Worm (Caenorhabditis elegans): Measurements from ENCODE around the gene F13E9.12.

F13E9.12 gene

ce11 chrIV:10851136-10851535 is 23.3 kb downstream of the F13E9.12 start:
- no peak for TF ChIP-seq aly-1 (tag; optimal IDR thresholded peaks at IDR 0.05)
- no peak for TF ChIP-seq sea-1 (GFP tag; conservative IDR thresholded peaks at IDR 0.05)
- no peak for TF ChIP-seq tra-4 (tag; optimal IDR thresholded peaks at IDR 0.05)
- no peak for TF ChIP-seq tbx-11 (GFP tag; IDR thresholded peaks at IDR 0.05)
- no peak for TF ChIP-seq F13C5.2 (tag; optimal IDR thresholded peaks at IDR 0.05)
- TF ChIP-seq ets-7 (tag; optimal IDR thresholded peaks at IDR 0.05): no peak
- no peak for TF ChIP-seq scrt-1 (GFP tag; IDR thresholded peaks at IDR 0.05)
- TF ChIP-seq B0310.2 (tag; optimal IDR thresholded peaks at IDR 0.05): no peak
- no peak for TF ChIP-seq hmg-4 (GFP tag; optimal IDR thresholded peaks at IDR 0.05)
- TF ChIP-seq tbx-37 (GFP tag; conservative IDR thresholded peaks at IDR 0.05): no peak
- no peak for TF ChIP-seq ceh-13 (GFP tag; optimal IDR thresholded peaks at IDR 0.05)
- no peak for TF ChIP-seq ama-1 (optimal IDR thresholded peaks at IDR 0.05)
- TF ChIP-seq hnd-1 (tag; optimal IDR thresholded peaks at IDR 0.05): no peak
- TF ChIP-seq pes-1 (GFP tag; IDR thresholded peaks at IDR 0.05): no peak

ce11 chrIV:10842705-10843364 is 31.6 kb downstream of the F13E9.12 start, which contains the start of gene T11G6.5:
Gene T11G6.5, minus strand, starts transcription at chrIV:10842755.
- TF ChIP-seq scrt-1 (GFP tag; IDR thresholded peaks at IDR 0.05) (no peak), ets-7 (tag; optimal IDR thresholded peaks at IDR 0.05) (no peak)

- TF ChIP-seq hmg-4 (GFP tag; optimal IDR thresholded peaks at IDR 0.05): no peak
- TF ChIP-seq hmbx-1 (tag; optimal IDR thresholded peaks at IDR 0.05): no peak
- TF ChIP-seq ama-1 (optimal IDR thresholded peaks at IDR 0.05): no peak
- no peak for TF ChIP-seq pes-1 (GFP tag; IDR thresholded peaks at IDR 0.05)
- no peak for TF ChIP-seq B0310.2 (tag; optimal IDR thresholded peaks at IDR 0.05)
- no peak for TF ChIP-seq ets-7 (tag; optimal IDR thresholded peaks at IDR 0.05)
Observed at ce11 chrIV:10842232-10842631, 32.2 kb downstream of the F13E9.12 start.

ce11 chrIV:10832148-10832547 is 42.3 kb downstream of the F13E9.12 start, which contains the start of gene best-15:
Gene best-15, minus strand, starts transcription at chrIV:10832248.
- no peak for TF ChIP-seq sea-1 (GFP tag; conservative IDR thresholded peaks at IDR 0.05)

ce11 chrIV:10828049-10828448 is 46.4 kb downstream of the F13E9.12 start, which contains the start of gene npax-3:
Gene npax-3, minus strand, starts transcription at chrIV:10828149.
- no peak for TF ChIP-seq tbx-11 (GFP tag; IDR thresholded peaks at IDR 0.05)
- no peak for TF ChIP-seq ets-7 (tag; optimal IDR thresholded peaks at IDR 0.05)
- no peak for TF ChIP-seq tbx-37 (GFP tag; conservative IDR thresholded peaks at IDR 0.05)
- no peak for TF ChIP-seq scrt-1 (GFP tag; IDR thresholded peaks at IDR 0.05)
- TF ChIP-seq tra-4 (tag; optimal IDR thresholded peaks at IDR 0.05): no peak
- TF ChIP-seq ama-1 (optimal IDR thresholded peaks at IDR 0.05): no peak
- TF ChIP-seq flt-1 (GFP tag; IDR thresholded peaks at IDR 0.05): no peak
- TF ChIP-seq aly-1 (tag; optimal IDR thresholded peaks at IDR 0.05): no peak
- TF ChIP-seq pes-1 (GFP tag; IDR thresholded peaks at IDR 0.05): no peak
- TF ChIP-seq ceh-13 (GFP tag; optimal IDR thresholded peaks at IDR 0.05): no peak
- TF ChIP-seq sea-1 (GFP tag; conservative IDR thresholded peaks at IDR 0.05): no peak
- no peak for TF ChIP-seq B0310.2 (tag; optimal IDR thresholded peaks at IDR 0.05)
- no peak for TF ChIP-seq hnd-1 (tag; optimal IDR thresholded peaks at IDR 0.05)
- no peak for TF ChIP-seq hmg-4 (GFP tag; optimal IDR thresholded peaks at IDR 0.05)
- TF ChIP-seq ceh-36 (tag; optimal IDR thresholded peaks at IDR 0.05): no peak

- TF ChIP-seq F13C5.2 (tag; optimal IDR thresholded peaks at IDR 0.05): no peak
- peak; percentile 65 for TF ChIP-seq ama-1 (optimal IDR thresholded peaks at IDR 0.05)
Observed at ce11 chrIV:10826029-10826428, 48.4 kb downstream of the F13E9.12 start.

- TF ChIP-seq flt-1 (GFP tag; IDR thresholded peaks at IDR 0.05) (no peak), tbx-11 (GFP tag; IDR thresholded peaks at IDR 0.05) (no peak), F13C5.2 (tag; optimal IDR thresholded peaks at IDR 0.05) (no peak), aly-1 (tag; optimal IDR thresholded peaks at IDR 0.05) (no peak), scrt-1 (GFP tag; IDR thresholded peaks at IDR 0.05) (no peak), hnd-1 (tag; optimal IDR thresholded peaks at IDR 0.05) (no peak), B0310.2 (tag; optimal IDR thresholded peaks at IDR 0.05) (no peak), tra-4 (tag; optimal IDR thresholded peaks at IDR 0.05) (no peak), ceh-13 (GFP tag; optimal IDR thresholded peaks at IDR 0.05) (no peak), pes-1 (GFP tag; IDR thresholded peaks at IDR 0.05) (no peak), ceh-36 (tag; optimal IDR thresholded peaks at IDR 0.05) (no peak), ets-7 (tag; optimal IDR thresholded peaks at IDR 0.05) (no peak), hmg-4 (GFP tag; optimal IDR thresholded peaks at IDR 0.05) (no peak), sea-1 (GFP tag; conservative IDR thresholded peaks at IDR 0.05) (no peak), hmbx-1 (tag; optimal IDR thresholded peaks at IDR 0.05) (no peak)
Observed at ce11 chrIV:10825383-10825782, 49.0 kb downstream of the F13E9.12 start.

Measured in whole organism, early embryonic.